Worm (Caenorhabditis elegans) whole organism, L4 larva: Measurements from ENCODE around the gene D2062.5.
"Not testable (repeated sequence)": the region's sequence is repeated elsewhere in the genome, so short reads cannot be mapped to it uniquely, and the experiment has no call there.

ENCODE experiments used
- F10B5.3 ChIP-seq: sonication (generic microtip); optimal IDR thresholded peaks from 2 replicates; lab custom pipeline; 2016; ENCODE audit warnings: mild to moderate bottlenecking, missing genetic modification characterization, missing compliant biosample characterization
- F44E2.7 ChIP-seq: fragments of 200-800 bp; sonication (Bioruptor generic); IDR thresholded peaks from 2 replicates; pipeline ENCODE4 v2.1.2; 2022; ENCODE audit warnings: missing genetic modification characterization, missing compliant biosample characterization
- Y75B8A.6 ChIP-seq: fragments of 200-800 bp; sonication (Bioruptor generic); IDR thresholded peaks from 2 replicates; pipeline ENCODE4 v1.3.6; 2022; ENCODE audit warnings: missing genetic modification reagents, missing genetic modification characterization, missing compliant biosample characterization
- aha-1 ChIP-seq: fragments of 150-350 bp; peaks from one replicate; lab custom pipeline; 2014; ENCODE audit warnings: missing biosample characterization, missing genetic modification characterization
- ceh-28 ChIP-seq: fragments of 150-350 bp; optimal IDR thresholded peaks from 2 replicates; lab custom pipeline; 2014; ENCODE audit warnings: missing biosample characterization, missing genetic modification reagents, missing genetic modification characterization
- ces-1 ChIP-seq: fragments of 150-350 bp; sonication (generic microtip); optimal IDR thresholded peaks from 4 replicates; lab custom pipeline; 2014; ENCODE audit warnings: missing biosample characterization, missing genetic modification reagents, missing genetic modification characterization
- daf-19 ChIP-seq: fragments of 200-800 bp; sonication (Bioruptor generic); conservative IDR thresholded peaks from 2 replicates; pipeline ENCODE4 v1.3.6; 2022; ENCODE audit warnings: missing genetic modification characterization, missing compliant biosample characterization
- daf-8 ChIP-seq: fragments of 200-800 bp; sonication (Bioruptor generic); IDR thresholded peaks from 2 replicates; pipeline ENCODE4 v1.3.6; 2022; ENCODE audit warnings: missing genetic modification characterization, missing compliant biosample characterization
- fkh-10 ChIP-seq: fragments of 150-350 bp; optimal IDR thresholded peaks from 2 replicates; lab custom pipeline; 2014; ENCODE audit warnings: missing biosample characterization, missing genetic modification reagents, missing genetic modification characterization
- hif-1 ChIP-seq, 2 experiments: sonication (generic microtip); optimal IDR thresholded peaks; 2 replicates each; lab custom pipeline; 2016 to 2017; ENCODE audit warnings: missing compliant biosample characterization in 2 of 2, missing genetic modification characterization in 2 of 2, missing genetic modification reagents in 2 of 2, missing genotype in 2 of 2, mild to moderate bottlenecking in 1 of 2
- lin-38 ChIP-seq: fragments of 200-800 bp; sonication (Bioruptor generic); IDR thresholded peaks from 2 replicates; pipeline ENCODE4 v1.3.6; 2022; ENCODE audit warnings: missing genetic modification reagents, missing genetic modification characterization, missing compliant biosample characterization
- lir-3 ChIP-seq: sonication (generic microtip); optimal IDR thresholded peaks from 2 replicates; lab custom pipeline; 2016; ENCODE audit warnings: mild to moderate bottlenecking, missing genetic modification characterization, missing compliant biosample characterization
- madf-5 ChIP-seq, 2 experiments: fragments of 200-800 bp; sonication (Bioruptor generic); IDR thresholded peaks; 2 replicates each; pipeline ENCODE4 v1.3.6; 2022; ENCODE audit warnings: missing compliant biosample characterization in 2 of 2, missing genetic modification characterization in 2 of 2
- mes-2 ChIP-seq: sonication (generic microtip); optimal IDR thresholded peaks from 2 replicates; lab custom pipeline; 2016; ENCODE audit warnings: missing genotype, mild to moderate bottlenecking, missing genetic modification characterization, missing compliant biosample characterization; ENCODE audit not compliant: poor library complexity, severe bottlenecking
- nhr-11 ChIP-seq: fragments of 150-350 bp; optimal IDR thresholded peaks from 2 replicates; lab custom pipeline; 2014; ENCODE audit warnings: missing biosample characterization, missing genetic modification characterization
- nhr-6 ChIP-seq: fragments of 150-350 bp; optimal IDR thresholded peaks from 2 replicates; lab custom pipeline; 2014; ENCODE audit warnings: missing biosample characterization, missing genetic modification characterization
- snpc-4 ChIP-seq: fragments of 150-350 bp; optimal IDR thresholded peaks from 2 replicates; lab custom pipeline; 2014; ENCODE audit warnings: missing biosample characterization, missing genetic modification characterization
- unc-39 ChIP-seq: sonication (generic microtip); optimal IDR thresholded peaks from 2 replicates; lab custom pipeline; 2017; ENCODE audit warnings: missing biosample characterization, missing genetic modification characterization
- unc-62 ChIP-seq, 3 experiments: fragments of 150-350 bp in 1 of 3; sonication (generic microtip); optimal IDR thresholded peaks in 2 of 3; peaks in 1 of 3; 1 replicate in 1 of 3; 2 replicates in 2 of 3; lab custom pipeline; 2014 to 2017; ENCODE audit warnings: missing biosample characterization in 3 of 3, missing genetic modification characterization in 3 of 3, missing genetic modification reagents in 3 of 3, missing genotype in 1 of 3
- zag-1 ChIP-seq: fragments of 150-350 bp; optimal IDR thresholded peaks from 2 replicates; lab custom pipeline; 2014; ENCODE audit warnings: missing biosample characterization, missing genetic modification characterization
- zfp-3 ChIP-seq: fragments of 200-800 bp; sonication (Bioruptor generic); conservative IDR thresholded peaks from 2 replicates; pipeline ENCODE4 v1.3.6; 2022; ENCODE audit warnings: missing genetic modification reagents, missing genetic modification characterization, missing compliant biosample characterization
- zip-2 ChIP-seq: fragments of 150-350 bp; optimal IDR thresholded peaks from 2 replicates; lab custom pipeline; 2014; ENCODE audit warnings: missing biosample characterization, missing genetic modification characterization
- ztf-7 ChIP-seq: fragments of 150-350 bp; optimal IDR thresholded peaks from 2 replicates; lab custom pipeline; 2014; ENCODE audit warnings: missing biosample characterization, missing genetic modification characterization

D2062.5 gene

ce11 chrII:2665081-2665480 is 42.5 kb downstream of the D2062.5 start, which contains the start of gene F22E5.2:
Gene F22E5.2 (plus strand): TSS chrII:2665381.
- peak; percentile 26 for TF ChIP-seq aha-1 (tag; lab: Kevin White, UChicago)

DNA sequence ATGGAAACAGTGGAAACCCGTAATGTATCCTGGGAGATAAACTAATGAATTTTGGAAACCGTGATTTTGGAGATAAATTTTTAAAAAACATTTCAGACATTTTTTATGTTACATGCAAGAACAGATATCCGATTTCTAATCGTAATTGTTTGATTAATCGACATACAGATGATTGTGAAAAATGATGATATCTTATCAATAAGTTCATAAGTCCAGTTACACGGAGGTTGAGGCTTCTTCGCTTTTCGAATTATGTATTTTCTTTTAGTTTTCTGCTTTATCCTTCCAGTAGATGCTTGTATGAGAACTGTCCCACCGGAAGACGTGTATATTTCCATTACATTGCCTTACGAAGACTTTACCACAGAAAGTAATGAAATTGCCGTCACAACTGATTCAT is 43.0 kb downstream of the D2062.5 start, which contains the start of gene F22E5.22:
F22E5.22 (plus strand) TSS at position 301 of the 400 bp plus-strand sequence.
- no peak for TF ChIP-seq ceh-28
- no peak for TF ChIP-seq daf-19 (GFP tag; lab: Robert Waterston, UW)
- TF ChIP-seq Y75B8A.6 (GFP tag; lab: Robert Waterston, UW) = no peak
- TF ChIP-seq lir-3 (tag; lab: Kevin White, UChicago) = no peak
- TF ChIP-seq F44E2.7 (GFP tag; lab: Robert Waterston, UW) = no peak
- no peak for TF ChIP-seq hif-1 (tag; optimal IDR thresholded peaks at IDR 0.05; lab: Kevin White, UChicago)
- no peak for TF ChIP-seq zfp-3
- TF ChIP-seq fkh-10 (GFP tag; lab: Kevin White, UChicago) = no peak
- no peak for TF ChIP-seq nhr-11 (tag; lab: Kevin White, UChicago)
- no peak for TF ChIP-seq madf-5 (GFP tag; IDR thresholded peaks at IDR 0.05; lab: Robert Waterston, UW)
- no peak for TF ChIP-seq daf-8 (GFP tag; lab: Robert Waterston, UW)
- TF ChIP-seq unc-39 = no peak
- no peak for TF ChIP-seq unc-62 (GFP tag; optimal IDR thresholded peaks at IDR 0.05 in 1 of 2; lab: Kevin White, UChicago)
- TF ChIP-seq unc-62 (tag; optimal IDR thresholded peaks at IDR 0.05; lab: Kevin White, UChicago) = no peak
- no peak for TF ChIP-seq zag-1
- no peak for TF ChIP-seq mes-2 (tag; lab: Kevin White, UChicago)
- TF ChIP-seq F10B5.3 (tag; lab: Kevin White, UChicago) = no peak
- TF ChIP-seq ztf-7 (tag; lab: Kevin White, UChicago) = no peak
- TF ChIP-seq nhr-6 (tag; lab: Kevin White, UChicago) = no peak
- no peak for TF ChIP-seq zip-2 (tag; lab: Kevin White, UChicago)

ce11 chrII:2672320-2672719 is 49.7 kb downstream of the D2062.5 start, which contains the start of gene sri-57:
Gene sri-57 (minus strand): TSS chrII:2672420.
- TF ChIP-seq lin-38 (GFP tag; lab: Robert Waterston, UW); ces-1; snpc-4: not testable (repeated sequence)
- TF ChIP-seq, all 104 proteins: peak for 0; not testable (repeated sequence) for 104
